Fruit fly (Drosophila melanogaster): ENCODE data around the gene CG33640.

Gene CG33640

DNA sequence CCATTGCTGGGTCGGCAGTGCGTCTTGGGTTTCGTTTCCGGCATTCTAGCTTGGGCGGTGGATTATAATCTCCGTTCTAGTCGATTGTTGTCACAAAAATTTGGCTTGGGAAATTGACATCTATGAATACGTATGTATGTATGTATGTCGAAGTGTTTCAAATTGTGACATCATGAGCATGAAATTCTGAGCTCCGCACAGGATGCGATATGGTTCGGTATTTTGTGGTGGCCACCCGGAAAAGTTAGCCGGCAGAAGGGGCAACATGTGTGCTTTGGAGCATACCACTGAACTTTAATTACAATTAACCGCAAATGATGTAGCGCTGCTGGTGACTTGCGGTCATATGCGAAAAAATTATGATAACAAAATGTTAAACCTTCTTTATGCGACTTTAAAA, 8.0 kb downstream of the CG33640 start, which contains the start of gene CG15638:
Gene CG15638 (minus strand): TSS at position 101 of the 400 bp plus-strand sequence.
- TF ChIP-seq kay (GFP tag; ENCODE audit: borderline replicate concordance): peak; percentile 12
- no peak for TF ChIP-seq Mnt (GFP tag; optimal IDR thresholded peaks at IDR 0.05)

- TF ChIP-seq kay (GFP tag; ENCODE audit: borderline replicate concordance): no peak
Measured at dm6 chr2L:13540704-13541103, 13.1 kb downstream of the CG33640 start, which contains the start of gene CG16852. Gene CG16852 (plus strand): TSS chr2L:13540751.

DNA sequence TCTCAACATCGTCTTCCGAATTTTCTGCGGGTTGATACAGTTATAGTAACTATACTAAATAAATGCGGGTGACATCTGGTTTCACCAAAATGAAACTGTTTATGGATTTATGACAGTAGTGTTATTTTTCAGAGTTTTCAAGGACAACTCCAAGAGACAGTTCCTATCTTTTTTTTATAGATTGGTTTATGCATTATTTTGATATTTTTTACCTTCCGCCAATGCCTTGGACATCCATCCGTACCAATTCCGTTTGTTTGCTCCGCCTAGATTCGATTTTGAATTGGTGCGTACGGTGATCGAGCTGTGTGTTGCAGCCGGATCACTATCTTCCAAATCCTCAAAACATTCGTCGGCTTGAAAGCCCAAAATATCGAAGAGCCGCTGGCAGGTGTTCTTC, 14.3 kb downstream of the CG33640 start, which contains the start of gene CG16853:
Gene CG16853 (plus strand): TSS at position 301 of the 400 bp plus-strand sequence.
- TF ChIP-seq Crg-1 (GFP tag; optimal IDR thresholded peaks at IDR 0.05): no peak
- TF ChIP-seq CG5204 (GFP tag; optimal IDR thresholded peaks at IDR 0.05): no peak
- TF ChIP-seq tj (GFP tag; optimal IDR thresholded peaks at IDR 0.05): no peak
- TF ChIP-seq CG14711 (tag; optimal IDR thresholded peaks at IDR 0.05): no peak
- no peak for TF ChIP-seq Clk (GFP tag; optimal IDR thresholded peaks at IDR 0.05)
- TF ChIP-seq CG11617 (GFP tag; optimal IDR thresholded peaks at IDR 0.05): no peak
- no peak for TF ChIP-seq CG33017 (tag; optimal IDR thresholded peaks at IDR 0.05)
- no peak for TF ChIP-seq CG7045 (GFP tag; optimal IDR thresholded peaks at IDR 0.05)
- no peak for TF ChIP-seq Mnt (GFP tag; optimal IDR thresholded peaks at IDR 0.05)
- TF ChIP-seq bab1 (GFP tag; optimal IDR thresholded peaks at IDR 0.05): no peak
- TF ChIP-seq CG7101 (tag; optimal IDR thresholded peaks at IDR 0.05): no peak
- no peak for TF ChIP-seq cic (GFP tag; optimal IDR thresholded peaks at IDR 0.05)
- no peak for TF ChIP-seq pad (GFP tag; optimal IDR thresholded peaks at IDR 0.05)
- TF ChIP-seq kay (GFP tag; ENCODE audit: borderline replicate concordance): no peak
- TF ChIP-seq CG1620 (GFP tag; optimal IDR thresholded peaks at IDR 0.05): no peak

- TF ChIP-seq CG14711 (tag; optimal IDR thresholded peaks at IDR 0.05): no peak
- no peak for TF ChIP-seq toe (GFP tag; optimal IDR thresholded peaks at IDR 0.05)
- no peak for TF ChIP-seq CG7045 (GFP tag; optimal IDR thresholded peaks at IDR 0.05)
Measured at dm6 chr2L:13542476-13542875, 14.8 kb downstream of the CG33640 start, which contains the start of gene CG9263. Gene CG9263 (minus strand): TSS chr2L:13542576.

dm6 chr2L:13545678-13546077, 18.0 kb downstream of the CG33640 start:
- TF ChIP-seq toe (GFP tag; optimal IDR thresholded peaks at IDR 0.05): no peak
- TF ChIP-seq CG1620 (GFP tag; optimal IDR thresholded peaks at IDR 0.05): no peak
- no peak for TF ChIP-seq cic (GFP tag; optimal IDR thresholded peaks at IDR 0.05)
- TF ChIP-seq CG7101 (tag; optimal IDR thresholded peaks at IDR 0.05): no peak
- TF ChIP-seq bab1 (GFP tag; optimal IDR thresholded peaks at IDR 0.05): no peak
- TF ChIP-seq pad (GFP tag; optimal IDR thresholded peaks at IDR 0.05): no peak
- TF ChIP-seq tj (GFP tag; optimal IDR thresholded peaks at IDR 0.05): no peak
- TF ChIP-seq CG33017 (tag; optimal IDR thresholded peaks at IDR 0.05): no peak
- no peak for TF ChIP-seq Hr96 (GFP tag; optimal IDR thresholded peaks at IDR 0.05)

DNA sequence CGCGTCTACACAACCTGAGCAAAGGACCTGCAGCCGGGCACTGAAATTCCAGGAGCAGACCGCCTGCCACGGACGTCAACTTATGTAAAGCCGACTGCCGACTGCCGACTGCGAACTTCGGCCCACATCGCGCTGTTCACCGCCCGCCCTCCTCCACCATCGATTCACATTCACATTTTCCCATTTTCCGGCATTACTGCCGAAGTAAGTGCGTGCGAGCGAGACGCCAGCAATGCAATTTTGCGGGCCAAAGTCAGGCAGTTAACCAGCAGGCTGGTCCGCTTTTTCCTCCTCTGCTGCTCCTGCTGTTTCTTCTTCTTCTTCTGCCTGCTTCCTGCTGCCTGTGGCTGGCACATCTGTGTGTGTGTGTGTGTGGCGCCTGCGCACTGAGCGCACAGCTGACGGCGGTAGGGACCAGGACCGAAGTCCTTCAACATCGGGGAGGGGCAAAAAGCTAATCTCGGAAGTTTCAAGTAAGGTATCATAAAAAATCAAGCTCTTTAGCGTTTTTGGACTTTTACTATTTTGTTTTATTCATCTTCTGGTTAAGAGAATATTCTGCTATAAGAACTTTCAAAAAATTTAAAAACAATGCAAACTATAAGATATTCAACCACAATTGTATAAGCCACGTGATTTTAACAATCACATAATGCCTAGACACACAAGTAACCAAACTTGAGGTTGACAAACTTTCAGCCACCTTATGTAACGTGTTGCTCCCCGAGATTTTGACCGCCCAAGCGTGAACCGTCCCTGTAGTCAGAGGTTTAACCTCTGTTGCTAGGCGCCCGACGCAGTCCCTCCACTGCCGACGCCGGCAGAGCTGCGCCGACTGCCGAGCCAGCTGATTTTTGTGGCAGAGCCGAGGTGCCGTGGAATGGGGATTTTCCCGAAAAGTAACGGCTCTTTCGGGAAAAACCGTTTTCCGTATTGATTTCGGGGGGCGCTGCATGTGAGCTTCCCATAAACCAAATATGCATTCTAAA, 20.4 kb downstream of the CG33640 start:
- TF ChIP-seq kay (GFP tag; ENCODE audit: borderline replicate concordance): no peak
- no peak for TF ChIP-seq CG11617 (GFP tag; optimal IDR thresholded peaks at IDR 0.05)
- TF ChIP-seq CG12768 (GFP tag; optimal IDR thresholded peaks at IDR 0.05): no peak
- peak; percentile 43 for TF ChIP-seq Clk (GFP tag; optimal IDR thresholded peaks at IDR 0.05)
- peak; percentile 61 for TF ChIP-seq toe (GFP tag; optimal IDR thresholded peaks at IDR 0.05)
- no peak for TF ChIP-seq tj (GFP tag; optimal IDR thresholded peaks at IDR 0.05)
- no peak for TF ChIP-seq CG1620 (GFP tag; optimal IDR thresholded peaks at IDR 0.05)
- TF ChIP-seq Hr96 (GFP tag; optimal IDR thresholded peaks at IDR 0.05): peak; percentile 58
- TF ChIP-seq CG33017 (tag; optimal IDR thresholded peaks at IDR 0.05): no peak
- TF ChIP-seq CG7045 (GFP tag; optimal IDR thresholded peaks at IDR 0.05): peak; percentile 51
- peak; percentile 55 for TF ChIP-seq CG5204 (GFP tag; optimal IDR thresholded peaks at IDR 0.05)

DNA sequence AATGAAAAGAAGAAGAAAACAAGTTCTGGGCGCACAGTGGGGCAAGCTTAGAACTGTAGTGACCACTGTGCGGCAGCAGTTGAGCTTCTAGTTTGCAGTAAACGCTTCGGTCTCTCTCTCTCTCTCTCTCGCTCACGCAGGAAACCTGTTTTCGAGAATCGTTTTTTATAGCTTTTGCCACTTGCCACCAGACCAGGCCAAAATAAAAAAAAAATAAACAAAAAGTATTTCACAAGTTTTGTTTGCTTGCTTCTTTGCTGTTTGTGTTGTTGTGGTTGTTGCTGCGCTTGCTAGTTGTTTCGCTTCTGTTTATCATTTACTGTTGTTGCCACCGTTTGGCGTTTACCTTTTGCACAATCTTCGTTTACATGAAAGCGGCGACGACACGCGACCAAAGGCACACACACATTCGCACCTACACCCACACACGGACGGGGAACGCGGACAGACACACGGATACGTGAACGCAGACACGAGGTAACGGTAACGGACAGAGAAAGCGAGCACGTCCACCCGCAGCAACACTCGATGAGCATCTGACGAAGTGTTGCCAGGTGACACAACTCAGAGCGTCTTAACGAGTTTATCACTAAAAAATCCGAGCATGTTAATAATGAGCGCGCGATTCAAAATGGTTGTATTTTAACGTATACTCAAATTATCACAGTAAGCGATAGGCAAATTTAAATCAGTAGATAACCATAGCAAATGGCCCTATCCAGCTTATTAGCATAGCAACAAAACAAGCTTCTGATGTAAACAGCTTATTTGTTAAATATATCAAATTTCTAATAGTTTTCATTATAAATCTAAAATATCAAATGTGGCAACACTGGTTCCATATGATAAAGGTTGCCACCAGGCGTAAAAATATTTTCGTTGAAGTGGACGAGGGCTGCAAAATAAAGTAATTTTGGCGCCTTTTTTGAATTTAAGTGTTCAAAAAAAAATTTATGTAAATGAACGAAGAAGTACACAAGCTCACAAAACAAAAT, 21.4 kb downstream of the CG33640 start, which contains the start of gene B4:
Gene B4 (minus strand): TSS at position 543 of the 995 bp plus-strand sequence.
- TF ChIP-seq ovo (GFP tag; optimal IDR thresholded peaks at IDR 0.05) (peak; percentile 91), CG1620 (GFP tag; optimal IDR thresholded peaks at IDR 0.05) (peak; percentile 1), Clk (GFP tag; optimal IDR thresholded peaks at IDR 0.05) (no peak), pad (GFP tag; optimal IDR thresholded peaks at IDR 0.05) (peak; percentile 17), toe (GFP tag; optimal IDR thresholded peaks at IDR 0.05) (no peak), CG12768 (GFP tag; optimal IDR thresholded peaks at IDR 0.05) (peak; percentile 15), CG33017 (tag; optimal IDR thresholded peaks at IDR 0.05) (no peak), Hr96 (GFP tag; optimal IDR thresholded peaks at IDR 0.05) (peak; percentile 30), CG7101 (tag; optimal IDR thresholded peaks at IDR 0.05) (peak; percentile 17), cic (GFP tag; optimal IDR thresholded peaks at IDR 0.05) (peak; percentile 58), tj (GFP tag; optimal IDR thresholded peaks at IDR 0.05) (peak; percentile 61), cnc (optimal IDR thresholded peaks at IDR 0.05) (no peak), CG5204 (GFP tag; optimal IDR thresholded peaks at IDR 0.05) (no peak), CG7045 (GFP tag; optimal IDR thresholded peaks at IDR 0.05) (no peak), bab1 (GFP tag; optimal IDR thresholded peaks at IDR 0.05) (peak; percentile 62), Mnt (GFP tag; optimal IDR thresholded peaks at IDR 0.05) (peak; percentile 95), CG11617 (GFP tag; optimal IDR thresholded peaks at IDR 0.05) (no peak), CG14711 (tag; optimal IDR thresholded peaks at IDR 0.05) (peak; percentile 33), kay (GFP tag; ENCODE audit: borderline replicate concordance) (peak; percentile 39), Crg-1 (GFP tag; optimal IDR thresholded peaks at IDR 0.05) (no peak)

Measured in whole organism, adult.